Fruit fly (Drosophila melanogaster) Kc167 (cell line): Measurements from ENCODE around the gene CG31370.

Source experiments
- Myc ChIP-seq: fragments of >200 bp; optimal IDR thresholded peaks from 2 replicates; lab custom pipeline; 2017; ENCODE audit warnings: missing external identifiers
- Sin3A ChIP-seq: fragments of >200 bp; optimal IDR thresholded peaks from 2 replicates; lab custom pipeline; 2018; ENCODE audit warnings: missing external identifiers
- h ChIP-seq: fragments of >200 bp; optimal IDR thresholded peaks from 3 replicates; lab custom pipeline; 2018; ENCODE audit warnings: missing external identifiers
- insv ChIP-seq: fragments of >200 bp; optimal IDR thresholded peaks from 3 replicates; lab custom pipeline; 2018; ENCODE audit warnings: missing external identifiers
- psq ChIP-seq: fragments of >200 bp; optimal IDR thresholded peaks from 2 replicates; lab custom pipeline; 2017; ENCODE audit warnings: missing external identifiers
- ttk ChIP-seq: sonication (Bioruptor generic); optimal IDR thresholded peaks from 2 replicates; lab custom pipeline; 2017; ENCODE audit warnings: missing external identifiers

The CG31370 gene

DNA sequence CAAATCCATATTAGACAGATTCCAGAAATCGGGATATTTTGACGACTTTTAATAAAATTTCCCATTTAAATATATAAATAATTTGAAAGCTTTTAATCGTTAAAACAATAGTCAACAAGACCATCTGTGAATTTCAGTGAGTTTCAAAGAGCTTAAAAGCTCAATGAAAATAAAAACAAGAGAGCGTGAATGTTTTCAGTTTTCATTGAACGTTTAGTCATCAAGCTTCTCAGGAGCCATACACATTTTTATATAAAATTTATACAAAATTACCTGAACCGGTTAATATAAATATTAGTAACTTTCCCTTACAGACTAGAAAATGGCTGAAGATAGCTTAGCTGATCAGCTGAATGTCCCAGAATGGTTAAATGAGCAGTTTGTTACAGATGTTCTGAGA, at the start of gene CG31370:
TSS of gene CG31370 (plus strand) at position 226 of the 400 bp plus-strand sequence.
- TF ChIP-seq Sin3A (lab: Kevin White, UChicago) (no peak), insv (no peak), Myc (lab: Kevin White, UChicago) (no peak), h (lab: Kevin White, UChicago) (no peak), psq (lab: Kevin White, UChicago) (no peak), ttk (lab: Kevin White, UChicago) (no peak)

DNA sequence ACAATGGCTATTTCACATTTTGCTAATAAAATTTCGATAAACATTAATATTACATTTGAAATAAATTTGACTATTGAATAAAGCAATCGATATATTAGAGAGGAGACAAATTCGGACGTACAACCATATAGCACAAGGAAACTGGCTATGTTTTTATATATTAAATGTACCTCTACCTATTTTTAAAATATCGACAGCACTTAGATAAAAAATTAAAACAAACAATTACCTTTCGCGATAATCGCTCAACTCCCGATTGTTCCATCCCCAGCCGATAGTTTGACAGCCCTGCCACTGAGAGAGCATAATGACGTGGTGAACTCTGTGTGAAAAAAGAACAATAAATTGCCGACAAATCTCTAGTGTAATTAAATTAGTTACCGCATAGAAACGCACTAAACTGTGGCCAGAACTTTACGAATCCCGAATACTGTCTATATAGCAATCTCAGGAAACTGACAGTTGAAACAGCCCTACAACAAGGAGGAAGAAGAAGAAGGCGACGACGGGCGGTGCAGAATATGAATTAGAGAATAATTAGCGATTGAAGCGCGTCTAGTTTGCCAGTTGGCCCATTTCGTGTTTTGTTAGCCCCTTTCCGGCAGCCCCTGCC, 43.5 kb upstream of the CG31370 start, which contains the start of gene CG11857:
TSS of gene CG11857 (plus strand) at position 271 of the 613 bp plus-strand sequence.
- TF ChIP-seq ttk (lab: Kevin White, UChicago) (no peak), insv (no peak), Sin3A (lab: Kevin White, UChicago) (no peak), Myc (lab: Kevin White, UChicago) (no peak), h (lab: Kevin White, UChicago) (no peak), psq (lab: Kevin White, UChicago) (no peak)

DNA sequence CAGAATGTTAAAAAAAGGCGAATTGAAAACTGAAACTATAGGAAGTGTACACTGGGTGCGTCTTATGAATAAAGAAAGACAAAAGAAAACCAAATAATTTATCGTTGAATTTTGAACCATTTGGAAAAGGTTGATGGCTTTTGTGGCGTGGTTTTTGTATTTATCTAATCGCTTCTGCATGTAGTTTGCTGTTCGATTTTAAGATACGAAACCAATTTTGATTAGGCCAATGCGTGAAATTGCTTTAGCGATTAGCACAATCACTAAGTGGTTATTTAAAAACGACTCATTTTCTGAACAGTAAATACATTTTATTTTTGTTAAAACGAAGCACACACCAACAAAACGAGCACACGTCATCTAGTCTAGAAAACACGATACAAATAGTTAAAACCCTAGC, 41.6 kb upstream of the CG31370 start:
- no peak for TF ChIP-seq h (lab: Kevin White, UChicago)

DNA sequence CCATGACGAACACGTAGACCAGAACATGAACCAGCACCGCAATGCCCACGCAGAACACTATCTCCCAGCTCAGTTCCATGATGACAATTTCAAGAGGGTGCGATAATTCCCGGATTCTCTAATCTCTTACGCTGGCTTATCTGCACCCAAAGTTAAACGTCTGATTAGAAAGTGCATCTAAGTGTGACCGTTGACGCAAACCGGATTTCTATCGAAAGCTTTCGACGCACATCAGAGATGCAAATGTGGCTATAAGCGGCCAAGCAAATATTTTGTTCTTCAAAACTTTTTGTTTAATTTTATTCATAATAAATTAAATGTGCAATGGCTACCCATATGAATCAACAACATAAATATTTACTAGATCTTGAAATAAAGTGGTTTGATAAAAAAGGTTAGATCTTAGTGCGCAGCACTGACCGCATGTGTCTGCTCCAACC, 39.9 kb upstream of the CG31370 start, which contains the start of the genes Kdsr and CG11858:
TSS of gene Kdsr (minus strand) at position 177 of the 440 bp plus-strand sequence.
TSS of gene CG11858 (plus strand) at position 420 of the 440 bp plus-strand sequence.
- TF ChIP-seq h (lab: Kevin White, UChicago) (no peak), ttk (lab: Kevin White, UChicago) (no peak), insv (no peak), Myc (lab: Kevin White, UChicago) (no peak), Sin3A (lab: Kevin White, UChicago) (no peak), psq (lab: Kevin White, UChicago) (no peak)

DNA sequence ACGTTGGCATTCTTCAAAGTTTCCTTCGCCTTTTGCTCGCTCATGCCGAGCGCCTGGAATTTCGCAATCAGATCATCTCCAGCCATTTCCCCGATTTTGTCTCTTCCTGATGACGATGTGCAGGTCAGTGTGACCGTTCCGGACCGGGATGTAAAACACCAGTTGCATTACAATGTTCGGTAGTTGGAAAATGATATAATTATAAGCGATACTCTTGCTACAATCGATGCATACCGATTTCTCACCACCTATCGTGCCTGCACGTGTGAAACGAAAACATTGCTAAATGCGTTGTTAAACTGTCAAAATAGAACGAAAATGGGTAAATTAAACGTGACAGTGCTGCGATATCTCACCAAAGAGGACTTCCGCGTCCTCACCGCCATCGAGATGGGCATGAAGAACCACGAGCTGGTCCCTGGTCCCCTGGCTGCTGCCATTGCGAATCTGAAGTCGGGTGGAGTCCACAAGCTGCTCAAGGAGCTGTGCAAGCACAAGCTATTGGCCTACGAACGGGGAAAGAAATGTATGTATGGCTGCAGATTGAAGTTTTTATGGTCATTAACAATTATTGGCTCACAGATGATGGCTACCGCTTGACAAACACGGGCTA, 36.6 kb upstream of the CG31370 start, which contains the start of the genes GlnRS and RIOK2:
TSS of gene GlnRS (minus strand) at position 133 of the 613 bp plus-strand sequence.
TSS of gene RIOK2 (plus strand) at position 256 of the 613 bp plus-strand sequence.
- TF ChIP-seq ttk (lab: Kevin White, UChicago) = no peak
- no peak for TF ChIP-seq insv
- TF ChIP-seq Sin3A (lab: Kevin White, UChicago) = no peak
- no peak for TF ChIP-seq h (lab: Kevin White, UChicago)
- TF ChIP-seq Myc (lab: Kevin White, UChicago) = no peak
- no peak for TF ChIP-seq psq (lab: Kevin White, UChicago)

DNA sequence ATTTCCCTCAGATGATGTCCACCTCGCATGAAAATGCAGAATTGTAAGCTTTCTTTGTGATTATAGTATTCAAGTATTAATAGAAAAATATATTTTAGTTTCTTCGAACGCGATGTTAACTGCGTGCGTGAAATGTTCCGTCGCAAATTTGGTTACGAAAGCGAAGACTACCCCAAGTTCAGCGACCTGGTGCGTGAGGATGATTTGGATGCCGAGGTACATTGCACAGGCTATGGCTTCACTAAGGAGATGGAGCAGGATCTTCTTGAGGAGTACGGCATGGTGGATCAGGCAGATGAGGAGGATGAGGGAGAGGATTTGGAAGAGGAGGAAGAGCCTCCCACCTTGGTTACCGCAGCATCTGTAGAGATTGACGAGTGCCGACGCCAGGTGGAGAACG, 35.5 kb upstream of the CG31370 start:
- TF ChIP-seq insv (no peak), h (lab: Kevin White, UChicago) (no peak), Sin3A (lab: Kevin White, UChicago) (no peak), psq (lab: Kevin White, UChicago) (no peak), Myc (lab: Kevin White, UChicago) (no peak), ttk (lab: Kevin White, UChicago) (no peak)

dm6 chr3R:25269909-25270308, 32.4 kb upstream of the CG31370 start, which contains the start of the genes CG11889 and CG11891:
TSS of gene CG11889 (plus strand) at chr3R:25270209.
TSS of gene CG11891 (plus strand) at chr3R:25270209.
- no peak for TF ChIP-seq Myc (lab: Kevin White, UChicago)
- no peak for TF ChIP-seq psq (lab: Kevin White, UChicago)
- no peak for TF ChIP-seq h (lab: Kevin White, UChicago)
- no peak for TF ChIP-seq insv
- no peak for TF ChIP-seq ttk (lab: Kevin White, UChicago)
- no peak for TF ChIP-seq Sin3A (lab: Kevin White, UChicago)

DNA sequence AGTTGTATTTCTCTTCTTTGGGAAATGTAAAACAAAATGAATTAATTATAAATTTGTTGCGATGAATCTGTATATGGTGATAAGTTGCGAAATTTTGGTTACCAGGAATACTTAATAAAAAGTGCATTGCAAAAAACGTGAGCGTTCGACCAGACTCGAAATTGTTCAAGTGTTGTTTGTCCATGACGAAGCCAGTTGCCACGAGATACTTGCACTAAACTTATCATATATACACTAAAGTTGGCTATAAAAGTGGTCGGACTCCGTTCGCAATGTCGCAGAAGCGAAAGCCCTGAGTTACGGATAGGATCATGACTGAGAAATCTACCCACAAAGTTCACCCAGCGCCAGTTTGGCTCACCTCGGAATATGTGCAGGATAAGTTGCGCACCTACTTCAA, 28.7 kb upstream of the CG31370 start, which contains the start of gene CG11878:
TSS of gene CG11878 (plus strand) at position 301 of the 400 bp plus-strand sequence.
- TF ChIP-seq insv (no peak), Myc (lab: Kevin White, UChicago) (no peak), ttk (lab: Kevin White, UChicago) (no peak), Sin3A (lab: Kevin White, UChicago) (no peak), h (lab: Kevin White, UChicago) (no peak), psq (lab: Kevin White, UChicago) (no peak)

dm6 chr3R:25275276-25275675, 27.0 kb upstream of the CG31370 start:
- TF ChIP-seq Sin3A (lab: Kevin White, UChicago) (no peak), insv (no peak), psq (lab: Kevin White, UChicago) (no peak), Myc (lab: Kevin White, UChicago) (no peak), h (lab: Kevin White, UChicago) (no peak), ttk (lab: Kevin White, UChicago) (no peak)

- TF ChIP-seq psq (lab: Kevin White, UChicago) (no peak), insv (no peak), h (lab: Kevin White, UChicago) (no peak), ttk (lab: Kevin White, UChicago) (no peak), Sin3A (lab: Kevin White, UChicago) (no peak), Myc (lab: Kevin White, UChicago) (no peak)
These were observed 25.2 kb upstream of the CG31370 start, which contains the start of gene CG10513 for dm6 chr3R:25277112-25277511. TSS of gene CG10513 (minus strand) at chr3R:25277212.

dm6 chr3R:25279796-25280350, 22.4 kb upstream of the CG31370 start, which contains the start of gene CG10514:
TSS of gene CG10514 (minus strand) at chr3R:25279846.
- TF ChIP-seq insv (no peak), h (lab: Kevin White, UChicago) (no peak), Sin3A (lab: Kevin White, UChicago) (no peak), ttk (lab: Kevin White, UChicago) (no peak), psq (lab: Kevin White, UChicago) (no peak), Myc (lab: Kevin White, UChicago) (no peak)
